Worm (Caenorhabditis elegans): Measurements from ENCODE around the gene rps-18.

Gene rps-18

DNA sequence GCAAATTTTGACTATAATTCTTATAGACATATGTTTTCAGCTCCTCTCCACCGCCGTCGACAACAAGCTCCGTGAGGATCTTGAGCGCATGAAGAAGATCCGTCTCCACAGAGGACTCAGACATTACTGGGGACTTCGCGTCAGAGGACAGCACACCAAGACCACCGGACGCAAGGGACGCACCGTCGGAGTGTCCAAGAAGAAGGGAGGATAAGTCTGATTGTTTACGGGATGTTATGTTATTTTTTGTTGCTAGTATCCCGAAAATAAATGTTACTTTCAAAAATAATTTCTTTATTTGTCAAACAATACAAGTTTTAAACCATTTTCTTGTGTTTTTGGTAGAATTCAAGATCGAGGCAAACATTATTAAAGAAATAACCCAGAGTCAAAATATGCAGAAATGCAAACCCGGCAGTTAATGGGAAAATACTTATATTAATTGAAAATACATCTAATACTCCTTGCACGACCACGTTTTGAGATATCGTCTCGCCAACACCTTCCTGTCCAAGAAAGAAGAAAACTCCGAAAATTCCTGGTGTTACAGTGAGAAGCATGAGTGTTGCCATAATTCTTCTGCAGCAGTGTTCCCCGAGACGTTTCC is 775 bp downstream of the rps-18 start:
- TF ChIP-seq flh-1 (GFP tag; optimal IDR thresholded peaks at IDR 0.05), result no peak
- no peak for TF ChIP-seq nhr-2 (tag; optimal IDR thresholded peaks at IDR 0.05)
- TF ChIP-seq mep-1 (tag; optimal IDR thresholded peaks at IDR 0.05), result no peak
- no peak for TF ChIP-seq mls-2 (tag; optimal IDR thresholded peaks at IDR 0.05)
- no peak for TF ChIP-seq ztf-11 (tag; optimal IDR thresholded peaks at IDR 0.05)
- no peak for TF ChIP-seq nhr-76 (tag; optimal IDR thresholded peaks at IDR 0.05)
- no peak for TF ChIP-seq lsy-2 (tag; optimal IDR thresholded peaks at IDR 0.05)
- no peak for TF ChIP-seq elt-3 (tag; optimal IDR thresholded peaks at IDR 0.05)

- TF ChIP-seq ham-2 (GFP tag; optimal IDR thresholded peaks at IDR 0.05) (no peak), mab-5 (tag; optimal IDR thresholded peaks at IDR 0.05) (no peak), lin-32 (GFP tag; optimal IDR thresholded peaks at IDR 0.05) (no peak), zip-8 (tag; optimal IDR thresholded peaks at IDR 0.05) (no peak), lsy-2 (tag; optimal IDR thresholded peaks at IDR 0.05) (no peak), snpc-4 (tag; optimal IDR thresholded peaks at IDR 0.05) (no peak), elt-3 (tag; optimal IDR thresholded peaks at IDR 0.05) (no peak), M03D4.4 (tag; optimal IDR thresholded peaks at IDR 0.05) (no peak), drap-1 (GFP tag; optimal IDR thresholded peaks at IDR 0.05) (no peak), lin-13 (tag; optimal IDR thresholded peaks at IDR 0.05) (no peak), elt-1 (tag; optimal IDR thresholded peaks at IDR 0.05; ENCODE audit: borderline replicate concordance, insufficient read depth) (no peak), nhr-12 (tag; optimal IDR thresholded peaks at IDR 0.05) (no peak), unc-39 (tag; optimal IDR thresholded peaks at IDR 0.05) (no peak), tbx-8 (GFP tag; optimal IDR thresholded peaks at IDR 0.05) (no peak), nhr-28 (tag; optimal IDR thresholded peaks at IDR 0.05) (no peak), flh-1 (GFP tag; optimal IDR thresholded peaks at IDR 0.05) (no peak), ceh-39 (tag; optimal IDR thresholded peaks at IDR 0.05) (no peak), sptf-1 (tag; optimal IDR thresholded peaks at IDR 0.05) (no peak), mep-1 (tag; optimal IDR thresholded peaks at IDR 0.05) (no peak), mls-2 (tag; optimal IDR thresholded peaks at IDR 0.05) (no peak)
Observed at ce11 chrIV:14828218-14828617, 2.7 kb downstream of the rps-18 start.

ce11 chrIV:14829026-14829425 is 3.5 kb downstream of the rps-18 start, which contains the start of gene hhat-2:
Gene hhat-2, minus strand, starts transcription at chrIV:14829126.
- no peak for TF ChIP-seq tbx-8 (GFP tag; optimal IDR thresholded peaks at IDR 0.05)

DNA sequence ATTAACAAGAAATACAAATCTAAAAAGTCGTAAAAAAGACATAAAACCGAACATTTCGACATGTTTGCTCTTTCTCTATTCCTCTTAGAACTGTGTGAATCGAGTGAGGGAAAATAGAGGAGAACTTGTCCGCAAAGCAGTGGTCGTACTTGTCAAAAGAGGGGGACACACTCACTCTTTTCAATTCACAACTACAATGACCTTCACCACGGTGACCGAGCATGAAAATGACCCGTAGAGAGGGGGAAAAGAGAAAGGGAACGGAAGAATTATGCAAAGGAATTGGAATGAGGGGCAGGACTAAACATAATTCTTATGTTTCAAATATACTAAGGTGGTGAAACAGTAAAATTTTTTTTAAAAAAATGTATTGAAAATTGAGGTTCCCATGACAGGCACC is 8.1 kb downstream of the rps-18 start:
- TF ChIP-seq sptf-1 (tag; optimal IDR thresholded peaks at IDR 0.05) (peak; percentile 15), blmp-1 (tag; optimal IDR thresholded peaks at IDR 0.05) (no peak)

DNA sequence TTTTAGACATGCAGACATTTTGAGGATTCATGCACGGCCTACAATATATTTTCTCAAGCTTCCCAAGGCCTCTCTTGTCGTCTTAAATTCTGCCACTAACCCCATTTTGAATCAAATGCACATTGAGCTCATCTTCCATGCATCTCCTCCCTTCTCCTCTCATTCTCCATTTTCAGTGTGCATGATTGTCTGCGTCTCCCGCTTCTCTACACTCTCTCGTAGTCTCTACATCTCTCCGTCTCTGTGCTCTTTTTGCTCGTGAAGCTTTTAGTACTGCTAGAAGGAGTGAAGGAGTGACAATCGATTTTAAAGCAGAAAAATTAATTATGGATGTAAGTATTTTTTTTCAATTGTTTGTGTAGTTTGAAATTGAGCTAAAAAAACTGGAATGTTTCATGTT is 11.4 kb downstream of the rps-18 start, which contains the start of gene Y57G11C.22:
Y57G11C.22 (plus strand) TSS at position 327 of the 400 bp plus-strand sequence.
- TF ChIP-seq unc-120 (tag; optimal IDR thresholded peaks at IDR 0.05; ENCODE audit: poor library complexity, severe bottlenecking) (peak; percentile 76), nhr-2 (tag; optimal IDR thresholded peaks at IDR 0.05) (no peak), ces-1 (GFP tag; optimal IDR thresholded peaks at IDR 0.05) (peak; percentile 79), elt-1 (tag; optimal IDR thresholded peaks at IDR 0.05; ENCODE audit: borderline replicate concordance, insufficient read depth) (no peak), nhr-76 (tag; optimal IDR thresholded peaks at IDR 0.05) (no peak), lin-32 (GFP tag; optimal IDR thresholded peaks at IDR 0.05) (no peak), hlh-1 (tag; optimal IDR thresholded peaks at IDR 0.05) (no peak), nhr-28 (tag; optimal IDR thresholded peaks at IDR 0.05) (no peak), ceh-83 (GFP tag; optimal IDR thresholded peaks at IDR 0.05) (no peak), M03D4.4 (tag; optimal IDR thresholded peaks at IDR 0.05) (no peak), ceh-39 (tag; optimal IDR thresholded peaks at IDR 0.05) (no peak), nhr-12 (tag; optimal IDR thresholded peaks at IDR 0.05) (no peak)

- no peak for TF ChIP-seq pha-4 (tag; optimal IDR thresholded peaks at IDR 0.05)
- TF ChIP-seq drap-1 (GFP tag; optimal IDR thresholded peaks at IDR 0.05), result no peak
- peak; percentile 85 for TF ChIP-seq ceh-83 (GFP tag; optimal IDR thresholded peaks at IDR 0.05)
- no peak for TF ChIP-seq nhr-12 (tag; optimal IDR thresholded peaks at IDR 0.05)
- no peak for TF ChIP-seq nhr-28 (tag; optimal IDR thresholded peaks at IDR 0.05)
- no peak for TF ChIP-seq nhr-76 (tag; optimal IDR thresholded peaks at IDR 0.05)
- TF ChIP-seq sptf-1 (tag; optimal IDR thresholded peaks at IDR 0.05), result peak; percentile 91
- TF ChIP-seq mep-1 (tag; optimal IDR thresholded peaks at IDR 0.05), result no peak
- no peak for TF ChIP-seq sem-2 (GFP tag; optimal IDR thresholded peaks at IDR 0.05)
- TF ChIP-seq nhr-2 (tag; optimal IDR thresholded peaks at IDR 0.05), result no peak
- TF ChIP-seq mls-2 (tag; optimal IDR thresholded peaks at IDR 0.05), result peak; percentile 82
- peak; percentile 37 for TF ChIP-seq bed-3 (GFP tag; optimal IDR thresholded peaks at IDR 0.05)
- no peak for TF ChIP-seq elt-3 (tag; optimal IDR thresholded peaks at IDR 0.05)
- TF ChIP-seq lin-32 (GFP tag; optimal IDR thresholded peaks at IDR 0.05), result peak; percentile 74
- TF ChIP-seq cnd-1 (tag; optimal IDR thresholded peaks at IDR 0.05), result peak; percentile 88
- no peak for TF ChIP-seq zip-8 (tag; optimal IDR thresholded peaks at IDR 0.05)
- TF ChIP-seq elt-1 (tag; optimal IDR thresholded peaks at IDR 0.05; ENCODE audit: borderline replicate concordance, insufficient read depth), result peak; percentile 20
- peak; percentile 36 for TF ChIP-seq unc-62 (GFP tag; optimal IDR thresholded peaks at IDR 0.05)
- no peak for TF ChIP-seq nhr-237 (tag; optimal IDR thresholded peaks at IDR 0.05)
- peak; percentile 28 for TF ChIP-seq ces-1 (GFP tag; optimal IDR thresholded peaks at IDR 0.05)
- peak; percentile 22 for TF ChIP-seq tbx-8 (GFP tag; optimal IDR thresholded peaks at IDR 0.05)
- no peak for TF ChIP-seq snpc-4 (tag; optimal IDR thresholded peaks at IDR 0.05)
- peak; percentile 8 for TF ChIP-seq lsy-2 (tag; optimal IDR thresholded peaks at IDR 0.05)
- TF ChIP-seq M03D4.4 (tag; optimal IDR thresholded peaks at IDR 0.05), result peak; percentile 83
- TF ChIP-seq ceh-39 (tag; optimal IDR thresholded peaks at IDR 0.05), result peak; percentile 80
- no peak for TF ChIP-seq blmp-1 (tag; optimal IDR thresholded peaks at IDR 0.05)
- peak; percentile 70 for TF ChIP-seq ham-2 (GFP tag; optimal IDR thresholded peaks at IDR 0.05)
- peak; percentile 37 for TF ChIP-seq flh-1 (GFP tag; optimal IDR thresholded peaks at IDR 0.05)
- TF ChIP-seq ztf-11 (tag; optimal IDR thresholded peaks at IDR 0.05), result no peak
- peak; percentile 35 for TF ChIP-seq ceh-43 (GFP tag; optimal IDR thresholded peaks at IDR 0.05)
Observed at ce11 chrIV:14838095-14838494, 12.6 kb downstream of the rps-18 start.
